Worm (Caenorhabditis elegans) whole organism, mixed stage, embryonic: Measurements from ENCODE around the gene srh-297.
"Not testable (repeated sequence)": the region's sequence is repeated elsewhere in the genome, so short reads cannot be mapped to it uniquely, and the experiment has no call there.

Source experiments
- blmp-1 ChIP-seq: fragments of 150-350 bp; optimal IDR thresholded peaks from 2 replicates; lab custom pipeline; 2014; ENCODE audit warnings: missing biosample characterization, missing genetic modification characterization
- ceh-83 ChIP-seq: fragments of 200-800 bp; sonication (Bioruptor generic); optimal IDR thresholded peaks from 2 replicates; lab custom pipeline; 2018; ENCODE audit warnings: mild to moderate bottlenecking, missing genetic modification characterization, missing compliant biosample characterization
- drap-1 ChIP-seq: fragments of 200-800 bp; sonication (Bioruptor generic); optimal IDR thresholded peaks from 3 replicates; lab custom pipeline; 2018; ENCODE audit warnings: mild to moderate bottlenecking, missing genetic modification characterization, missing compliant biosample characterization
- mep-1 ChIP-seq: fragments of 150-350 bp; optimal IDR thresholded peaks from 2 replicates; lab custom pipeline; 2017; ENCODE audit warnings: missing biosample characterization, missing genetic modification reagents, missing genetic modification characterization, inconsistent platforms
- nhr-12 ChIP-seq: fragments of 150-350 bp; optimal IDR thresholded peaks from 2 replicates; lab custom pipeline; 2014; ENCODE audit warnings: missing biosample characterization, missing genetic modification characterization
- nhr-237 ChIP-seq: fragments of 150-350 bp; optimal IDR thresholded peaks from 2 replicates; lab custom pipeline; 2014; ENCODE audit warnings: missing biosample characterization, missing genetic modification characterization
- sem-2 ChIP-seq: fragments of 200-800 bp; sonication (Bioruptor generic); optimal IDR thresholded peaks from 2 replicates; lab custom pipeline; 2018; ENCODE audit warnings: mild to moderate bottlenecking, missing genetic modification characterization, missing compliant biosample characterization
- snpc-4 ChIP-seq: fragments of 150-350 bp; optimal IDR thresholded peaks from 2 replicates; lab custom pipeline; 2014; ENCODE audit warnings: missing biosample characterization, missing genetic modification characterization
- tbx-8 ChIP-seq: fragments of 200-800 bp; sonication (Bioruptor generic); optimal IDR thresholded peaks from 2 replicates; lab custom pipeline; 2018; ENCODE audit warnings: mild to moderate bottlenecking, missing genetic modification characterization, moderate library complexity, missing compliant biosample characterization
- unc-62 ChIP-seq: fragments of 150-350 bp; optimal IDR thresholded peaks from 2 replicates; lab custom pipeline; 2014; ENCODE audit warnings: missing biosample characterization, missing genetic modification reagents, missing genetic modification characterization
- zip-8 ChIP-seq: fragments of 150-350 bp; optimal IDR thresholded peaks from 2 replicates; lab custom pipeline; 2014; ENCODE audit warnings: missing biosample characterization, missing genetic modification characterization
- ztf-11 ChIP-seq: fragments of 150-350 bp; optimal IDR thresholded peaks from 2 replicates; lab custom pipeline; 2014; ENCODE audit warnings: missing biosample characterization, missing genetic modification characterization

ce11 chrII:3184858-3185257 lies 45.5 kb downstream of the srh-297 start, which contains the start of gene sri-78:
- TF ChIP-seq ztf-11 (tag; lab: Kevin White, UChicago); drap-1 (GFP tag; lab: Kevin White, UChicago); blmp-1; unc-62 (GFP tag; lab: Kevin White, UChicago); nhr-237 (tag; lab: Kevin White, UChicago); nhr-12 (tag; lab: Kevin White, UChicago); sem-2 (GFP tag; lab: Kevin White, UChicago); snpc-4; ceh-83 (GFP tag; lab: Kevin White, UChicago); tbx-8; zip-8 (tag; lab: Kevin White, UChicago); mep-1 (tag; lab: Kevin White, UChicago): not testable (repeated sequence)
